Fruit fly (Drosophila melanogaster): ENCODE data around the gene CG16713.

DNA sequence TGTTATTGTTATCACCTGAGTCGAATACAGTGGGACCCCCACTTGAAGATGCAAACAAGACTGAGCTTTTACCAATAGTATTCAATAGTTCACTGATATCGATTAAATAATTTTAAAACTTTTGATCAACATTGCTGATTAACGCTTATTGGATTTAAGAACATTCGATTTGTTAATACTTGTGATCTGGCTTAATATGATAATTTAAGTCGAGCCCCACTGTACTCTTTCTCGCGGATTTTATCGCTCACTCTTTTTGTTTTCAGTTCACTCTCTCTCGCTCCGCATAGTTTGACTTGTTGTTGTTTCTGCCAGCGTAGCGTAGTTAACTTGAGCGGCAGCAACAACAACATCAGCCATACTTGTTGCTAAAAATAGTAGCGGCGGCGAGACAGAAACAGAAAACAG is 39.5 kb downstream of the CG16713 start:
- TF ChIP-seq net (GFP tag; optimal IDR thresholded peaks at IDR 0.05) (peak; percentile 99), esn (GFP tag; optimal IDR thresholded peaks at IDR 0.05) (peak; percentile 99)
